Worm (Caenorhabditis elegans) whole organism, early embryonic: ENCODE measurements around the gene srh-102.

Source experiments
- B0310.2 ChIP-seq: sonication (generic microtip); optimal IDR thresholded peaks from 2 replicates; lab custom pipeline; 2016; ENCODE audit warnings: mild to moderate bottlenecking, missing genetic modification characterization, missing compliant biosample characterization
- F13C5.2 ChIP-seq: sonication (generic microtip); optimal IDR thresholded peaks from 2 replicates; lab custom pipeline; 2017; ENCODE audit warnings: mild to moderate bottlenecking, missing genetic modification characterization, inconsistent platforms, missing compliant biosample characterization
- aly-1 ChIP-seq: sonication (generic microtip); optimal IDR thresholded peaks from 2 replicates; lab custom pipeline; 2016; ENCODE audit warnings: missing genetic modification characterization, missing compliant biosample characterization
- ama-1 ChIP-seq: fragments of 150-350 bp; optimal IDR thresholded peaks from 2 replicates; lab custom pipeline; 2014
- ceh-13 ChIP-seq: fragments of 200-800 bp; sonication (Bioruptor generic); optimal IDR thresholded peaks from 2 replicates; lab custom pipeline; 2018; ENCODE audit warnings: mild to moderate bottlenecking, missing genetic modification characterization, missing compliant biosample characterization
- ceh-36 ChIP-seq: sonication (generic microtip); optimal IDR thresholded peaks from 2 replicates; lab custom pipeline; 2016; ENCODE audit warnings: missing genetic modification characterization, inconsistent platforms, missing compliant biosample characterization
- ets-7 ChIP-seq: sonication (generic microtip); optimal IDR thresholded peaks from 2 replicates; lab custom pipeline; 2016; ENCODE audit warnings: missing genotype, missing genetic modification characterization, missing compliant biosample characterization
- flt-1 ChIP-seq: fragments of 200-800 bp; sonication (Bioruptor generic); IDR thresholded peaks from 2 replicates; pipeline ENCODE4 v1.3.6; 2022; ENCODE audit warnings: missing genetic modification characterization, missing compliant biosample characterization
- hmbx-1 ChIP-seq: sonication (generic microtip); optimal IDR thresholded peaks from 2 replicates; lab custom pipeline; 2016; ENCODE audit warnings: mild to moderate bottlenecking, missing genetic modification characterization, missing compliant biosample characterization
- hmg-4 ChIP-seq: fragments of 200-800 bp; sonication (Bioruptor generic); optimal IDR thresholded peaks from 2 replicates; lab custom pipeline; 2018; ENCODE audit warnings: mild to moderate bottlenecking, missing genetic modification characterization, missing compliant biosample characterization
- hnd-1 ChIP-seq: sonication (generic microtip); optimal IDR thresholded peaks from 2 replicates; lab custom pipeline; 2016; ENCODE audit warnings: missing genetic modification characterization, missing compliant biosample characterization
- pes-1 ChIP-seq: fragments of 200-800 bp; sonication (Bioruptor generic); IDR thresholded peaks from 2 replicates; pipeline ENCODE4 v1.3.6; 2022; ENCODE audit warnings: missing genetic modification reagents, missing genetic modification characterization, missing compliant biosample characterization
- scrt-1 ChIP-seq: fragments of 200-800 bp; sonication (Bioruptor generic); IDR thresholded peaks from 2 replicates; pipeline ENCODE4 v1.3.6; 2022; ENCODE audit warnings: missing genetic modification characterization, missing compliant biosample characterization
- sea-1 ChIP-seq: fragments of 200-800 bp; sonication (Bioruptor generic); conservative IDR thresholded peaks from 2 replicates; pipeline ENCODE4 v1.3.6; 2022; ENCODE audit warnings: missing genetic modification characterization, missing compliant biosample characterization
- tbx-11 ChIP-seq: fragments of 200-800 bp; sonication (Bioruptor generic); IDR thresholded peaks from 2 replicates; pipeline ENCODE4 v1.3.6; 2022; ENCODE audit warnings: missing genetic modification characterization, missing compliant biosample characterization
- tbx-37 ChIP-seq: fragments of 200-800 bp; sonication (Bioruptor generic); conservative IDR thresholded peaks from 2 replicates; pipeline ENCODE4 v1.3.6; 2022; ENCODE audit warnings: missing genetic modification reagents, missing genetic modification characterization, missing compliant biosample characterization
- tra-4 ChIP-seq: sonication (generic microtip); optimal IDR thresholded peaks from 2 replicates; lab custom pipeline; 2017; ENCODE audit warnings: missing genetic modification characterization, missing compliant biosample characterization

srh-102 gene

ce11 chrV:17182045-17182444, 16.7 kb upstream of the srh-102 start, which contains the start of gene srh-159:
Gene srh-159, plus strand, starts transcription at chrV:17182345.
- no peak for TF ChIP-seq ceh-36
- TF ChIP-seq ets-7 (tag; lab: Kevin White, UChicago): no peak
- TF ChIP-seq tra-4 (tag; lab: Kevin White, UChicago): no peak
- no peak for TF ChIP-seq aly-1 (tag; lab: Kevin White, UChicago)
- no peak for TF ChIP-seq hnd-1
- no peak for TF ChIP-seq hmbx-1 (tag; lab: Kevin White, UChicago)
- TF ChIP-seq F13C5.2 (tag; lab: Kevin White, UChicago): no peak
- no peak for TF ChIP-seq hmg-4

DNA sequence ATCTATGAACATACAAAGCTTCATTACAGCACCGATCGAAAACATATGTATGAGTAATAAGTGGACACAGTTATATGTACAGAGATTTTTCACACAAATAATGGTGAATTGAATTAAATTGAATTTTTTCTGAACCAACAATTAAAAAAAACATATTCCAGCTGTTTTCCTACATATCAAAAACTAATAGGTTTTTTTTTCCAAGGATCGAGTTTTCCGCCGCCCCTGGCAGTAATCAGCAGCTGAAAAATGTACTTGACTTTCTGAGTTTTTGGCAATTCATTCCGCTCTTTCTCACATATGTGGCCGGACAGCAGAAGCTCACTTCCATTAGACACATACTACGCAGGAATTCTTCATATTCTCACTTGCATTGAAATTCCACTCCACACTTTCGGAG, 13.1 kb upstream of the srh-102 start, which contains the start of gene srh-174:
TSS of gene srh-174 (plus strand) at position 301 of the 400 bp plus-strand sequence.
- no peak for TF ChIP-seq tbx-11 (GFP tag; lab: Robert Waterston, UW)
- no peak for TF ChIP-seq aly-1 (tag; lab: Kevin White, UChicago)

DNA sequence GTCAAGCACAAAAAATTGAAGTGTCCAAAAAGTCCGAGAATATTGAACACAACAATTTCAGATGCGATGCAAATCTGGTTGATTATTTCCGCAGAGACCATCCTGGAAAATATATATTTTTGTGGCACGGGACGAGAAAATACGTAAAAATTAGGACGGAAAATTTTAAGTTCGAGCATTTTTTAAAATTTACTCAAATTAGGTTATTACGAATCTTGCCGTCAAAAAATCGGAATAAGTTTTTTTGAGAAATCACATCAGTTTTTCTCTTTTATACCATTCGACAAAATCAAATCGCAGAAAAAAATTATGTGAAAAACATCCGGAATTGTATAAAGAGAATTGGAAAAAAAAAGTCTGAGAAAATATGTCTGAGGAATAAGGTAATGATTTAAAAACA, 12.7 kb upstream of the srh-102 start, which contains the start of gene srsx-1:
TSS of gene srsx-1 (minus strand) at position 101 of the 400 bp plus-strand sequence.
- TF ChIP-seq scrt-1 (GFP tag; lab: Robert Waterston, UW) (no peak), tbx-37 (GFP tag; lab: Robert Waterston, UW) (no peak), hmg-4 (no peak), sea-1 (GFP tag; lab: Robert Waterston, UW) (no peak), hnd-1 (no peak), F13C5.2 (tag; lab: Kevin White, UChicago) (no peak), hmbx-1 (tag; lab: Kevin White, UChicago) (no peak), flt-1 (GFP tag; lab: Robert Waterston, UW) (no peak), ets-7 (tag; lab: Kevin White, UChicago) (no peak), ceh-36 (no peak), B0310.2 (tag; lab: Kevin White, UChicago) (no peak), aly-1 (tag; lab: Kevin White, UChicago) (no peak), pes-1 (GFP tag; lab: Robert Waterston, UW) (no peak), tra-4 (tag; lab: Kevin White, UChicago) (no peak), ama-1 (lab: Kevin White, UChicago) (no peak), tbx-11 (GFP tag; lab: Robert Waterston, UW) (no peak), ceh-13 (no peak)

DNA sequence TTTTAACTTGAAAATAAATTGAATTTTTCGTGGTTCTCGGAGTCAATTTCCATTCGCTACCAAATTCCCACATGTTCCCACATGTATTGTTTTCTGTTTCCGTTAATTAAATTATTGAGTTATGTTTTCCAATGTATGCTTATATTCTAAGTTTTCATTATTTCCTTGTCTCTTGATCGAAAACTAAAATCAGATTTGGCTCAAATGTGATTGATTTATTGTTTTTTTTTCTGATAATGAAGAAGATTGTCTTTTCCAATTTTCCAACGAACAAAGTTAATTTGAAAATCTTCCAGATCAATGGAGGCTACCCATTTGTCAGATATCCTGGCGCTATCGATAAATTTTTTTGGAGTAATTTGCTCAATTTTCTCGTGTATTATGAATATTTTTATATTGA, 8.4 kb upstream of the srh-102 start, which contains the start of gene srbc-25:
TSS of gene srbc-25 (plus strand) at position 301 of the 400 bp plus-strand sequence.
- TF ChIP-seq hnd-1 (no peak), hmg-4 (no peak), B0310.2 (tag; lab: Kevin White, UChicago) (no peak), tbx-11 (GFP tag; lab: Robert Waterston, UW) (no peak), scrt-1 (GFP tag; lab: Robert Waterston, UW) (no peak), tbx-37 (GFP tag; lab: Robert Waterston, UW) (no peak), pes-1 (GFP tag; lab: Robert Waterston, UW) (no peak), ama-1 (lab: Kevin White, UChicago) (no peak), aly-1 (tag; lab: Kevin White, UChicago) (no peak), F13C5.2 (tag; lab: Kevin White, UChicago) (no peak), hmbx-1 (tag; lab: Kevin White, UChicago) (no peak), tra-4 (tag; lab: Kevin White, UChicago) (no peak), ceh-13 (no peak), flt-1 (GFP tag; lab: Robert Waterston, UW) (no peak), sea-1 (GFP tag; lab: Robert Waterston, UW) (no peak), ceh-36 (no peak), ets-7 (tag; lab: Kevin White, UChicago) (no peak)

ce11 chrV:17171551-17171950, 6.2 kb upstream of the srh-102 start, which contains the start of gene srbc-26:
Gene srbc-26, plus strand, starts transcription at chrV:17171851.
- TF ChIP-seq tbx-37 (GFP tag; lab: Robert Waterston, UW) (no peak), B0310.2 (tag; lab: Kevin White, UChicago) (no peak), ceh-36 (no peak), ets-7 (tag; lab: Kevin White, UChicago) (no peak), tbx-11 (GFP tag; lab: Robert Waterston, UW) (no peak), flt-1 (GFP tag; lab: Robert Waterston, UW) (no peak), hmg-4 (no peak), F13C5.2 (tag; lab: Kevin White, UChicago) (no peak)

DNA sequence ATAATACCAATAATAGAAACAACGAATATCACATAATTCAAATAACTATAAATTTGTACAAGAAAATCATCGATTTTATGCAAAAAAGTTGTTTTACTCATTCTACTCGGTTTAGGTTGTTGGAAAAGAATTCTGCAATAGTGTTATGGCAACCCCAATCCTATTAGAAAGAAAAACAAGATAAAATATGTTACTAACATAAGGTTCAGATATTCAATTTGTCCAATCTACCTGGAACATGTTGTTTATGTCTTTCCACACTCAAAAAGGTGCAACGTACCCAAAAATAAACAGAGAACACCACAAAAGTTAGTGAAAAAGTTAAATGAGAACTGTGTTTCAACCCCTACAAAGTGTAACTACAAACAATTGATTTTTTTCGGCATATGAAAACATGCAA, 5.5 kb upstream of the srh-102 start, which contains the start of gene srw-51:
TSS of gene srw-51 (minus strand) at position 101 of the 400 bp plus-strand sequence.
- TF ChIP-seq hnd-1 (no peak), ets-7 (tag; lab: Kevin White, UChicago) (no peak), aly-1 (tag; lab: Kevin White, UChicago) (no peak), flt-1 (GFP tag; lab: Robert Waterston, UW) (no peak), hmbx-1 (tag; lab: Kevin White, UChicago) (no peak), tra-4 (tag; lab: Kevin White, UChicago) (no peak), ceh-13 (no peak), tbx-11 (GFP tag; lab: Robert Waterston, UW) (no peak), B0310.2 (tag; lab: Kevin White, UChicago) (no peak), ceh-36 (no peak), hmg-4 (no peak)

DNA sequence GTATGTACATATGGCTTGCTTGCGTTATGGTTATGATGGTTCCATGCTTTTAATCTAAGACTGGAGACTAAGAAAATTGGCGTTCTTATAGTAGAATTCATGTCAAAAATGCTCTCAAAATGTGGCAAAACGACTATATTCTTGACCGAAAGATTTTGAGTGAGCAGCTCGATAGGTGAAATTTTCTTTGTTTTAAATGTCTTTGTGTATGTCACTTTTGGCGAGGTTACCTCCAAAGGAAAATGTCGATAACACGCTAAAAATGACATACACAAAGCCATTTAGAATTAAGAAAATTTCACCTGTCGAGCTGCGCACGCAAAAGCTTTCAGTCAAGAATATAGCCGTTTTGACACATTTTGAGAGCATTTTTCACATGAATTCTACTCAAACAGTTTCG, 2.1 kb upstream of the srh-102 start, which contains the start of gene srz-66:
TSS of gene srz-66 (minus strand) at position 101 of the 400 bp plus-strand sequence.
- TF ChIP-seq pes-1 (GFP tag; lab: Robert Waterston, UW): no peak

- no peak for TF ChIP-seq tra-4 (tag; lab: Kevin White, UChicago)
- TF ChIP-seq scrt-1 (GFP tag; lab: Robert Waterston, UW): no peak
- TF ChIP-seq pes-1 (GFP tag; lab: Robert Waterston, UW): no peak
- TF ChIP-seq hmg-4: no peak
- no peak for TF ChIP-seq B0310.2 (tag; lab: Kevin White, UChicago)
- no peak for TF ChIP-seq flt-1 (GFP tag; lab: Robert Waterston, UW)
- no peak for TF ChIP-seq tbx-37 (GFP tag; lab: Robert Waterston, UW)
- no peak for TF ChIP-seq ceh-13
- no peak for TF ChIP-seq ets-7 (tag; lab: Kevin White, UChicago)
- no peak for TF ChIP-seq hnd-1
- no peak for TF ChIP-seq sea-1 (GFP tag; lab: Robert Waterston, UW)
- TF ChIP-seq F13C5.2 (tag; lab: Kevin White, UChicago): no peak
- TF ChIP-seq tbx-11 (GFP tag; lab: Robert Waterston, UW): no peak
- TF ChIP-seq aly-1 (tag; lab: Kevin White, UChicago): no peak
- no peak for TF ChIP-seq ceh-36
- no peak for TF ChIP-seq hmbx-1 (tag; lab: Kevin White, UChicago)
- TF ChIP-seq ama-1 (lab: Kevin White, UChicago): no peak
These were observed 5.8 kb downstream of the srh-102 start, which contains the start of gene F40D4.12 for ce11 chrV:17159430-17159924. Gene F40D4.12, plus strand, starts transcription at chrV:17159874.
